Fruit fly (Drosophila melanogaster): ENCODE results near the gene Golgin104.

Golgin104 gene

DNA sequence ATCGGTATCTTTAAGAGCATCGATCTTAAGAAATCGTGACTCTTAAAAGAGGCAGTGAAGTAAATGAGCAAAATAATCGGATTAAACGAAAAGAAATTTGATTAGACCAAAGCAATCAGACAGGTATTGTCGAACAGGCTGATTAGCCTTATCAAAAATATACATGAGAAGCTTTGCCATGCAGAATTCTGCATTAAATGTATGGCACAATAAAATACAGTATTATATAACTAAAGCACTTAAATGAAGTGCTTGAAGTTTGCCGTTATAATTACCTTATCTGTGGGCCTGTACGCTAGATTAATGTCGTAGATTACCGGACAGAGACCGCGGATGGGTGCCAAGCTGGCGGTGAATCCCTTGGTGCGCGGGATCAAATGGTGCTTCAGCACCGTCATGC lies 31.3 kb upstream of the Golgin104 start:
- TF ChIP-seq insv (optimal IDR thresholded peaks at IDR 0.05) (no peak), Sin3A (optimal IDR thresholded peaks at IDR 0.05) (no peak), ttk (optimal IDR thresholded peaks at IDR 0.05) (no peak), psq (optimal IDR thresholded peaks at IDR 0.05) (no peak), Myc (optimal IDR thresholded peaks at IDR 0.05) (no peak), h (optimal IDR thresholded peaks at IDR 0.05) (no peak)

DNA sequence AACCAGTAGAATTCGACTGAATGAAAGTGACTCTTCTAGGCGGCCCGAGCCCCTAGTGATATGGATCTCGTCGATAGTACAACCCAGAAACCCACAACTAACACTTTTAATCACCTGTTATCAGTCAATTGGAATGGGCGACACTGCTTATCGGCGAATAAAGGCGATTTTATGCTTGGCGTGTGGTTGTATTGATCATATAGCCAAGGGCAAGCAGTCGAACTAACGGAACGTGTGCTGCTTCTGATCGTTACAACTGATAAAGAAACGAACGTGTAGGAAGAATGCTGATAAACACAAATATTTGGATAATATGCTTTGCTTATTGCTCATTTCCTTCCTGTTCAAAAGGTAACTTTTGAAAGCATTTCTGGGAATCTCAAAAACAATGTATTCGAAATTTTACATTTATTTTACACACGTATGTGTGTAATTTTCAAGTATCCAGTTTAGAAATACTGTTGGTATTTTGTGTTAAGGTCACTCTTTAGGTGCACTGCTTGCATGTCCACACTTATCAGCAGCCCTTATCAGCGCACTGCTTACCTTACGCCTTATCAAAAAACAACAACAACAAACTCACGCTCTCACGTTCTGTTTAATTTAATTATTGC lies 29.5 kb upstream of the Golgin104 start, which contains the start of gene Agpat4:
Gene Agpat4, minus strand, starts transcription at position 387 of the 614 bp plus-strand sequence.
- TF ChIP-seq Myc (optimal IDR thresholded peaks at IDR 0.05) (no peak), Sin3A (optimal IDR thresholded peaks at IDR 0.05) (no peak), ttk (optimal IDR thresholded peaks at IDR 0.05) (no peak), psq (optimal IDR thresholded peaks at IDR 0.05) (no peak), h (optimal IDR thresholded peaks at IDR 0.05) (no peak), insv (optimal IDR thresholded peaks at IDR 0.05) (no peak)

DNA sequence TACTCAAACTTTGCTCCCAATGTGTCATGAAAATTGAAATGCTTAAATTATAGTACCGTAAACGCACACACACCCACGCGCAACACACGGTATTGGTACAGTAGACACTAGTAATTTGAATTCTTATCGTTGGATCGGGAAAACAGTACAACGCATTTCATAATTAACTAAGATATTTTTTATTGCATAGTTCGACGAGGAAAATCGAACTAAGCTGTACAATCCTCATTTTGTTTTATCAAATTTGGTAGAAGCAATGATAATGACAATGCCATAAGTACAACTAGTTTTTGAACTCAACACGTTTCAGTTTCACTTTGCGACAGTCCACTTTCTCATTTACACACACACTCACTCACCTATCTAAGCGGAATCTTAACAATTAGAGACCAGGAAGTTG lies 29.0 kb upstream of the Golgin104 start:
- no peak for TF ChIP-seq h (optimal IDR thresholded peaks at IDR 0.05)
- TF ChIP-seq Myc (optimal IDR thresholded peaks at IDR 0.05), result no peak
- no peak for TF ChIP-seq ttk (optimal IDR thresholded peaks at IDR 0.05)
- TF ChIP-seq Sin3A (optimal IDR thresholded peaks at IDR 0.05), result no peak
- no peak for TF ChIP-seq psq (optimal IDR thresholded peaks at IDR 0.05)
- no peak for TF ChIP-seq insv (optimal IDR thresholded peaks at IDR 0.05)

DNA sequence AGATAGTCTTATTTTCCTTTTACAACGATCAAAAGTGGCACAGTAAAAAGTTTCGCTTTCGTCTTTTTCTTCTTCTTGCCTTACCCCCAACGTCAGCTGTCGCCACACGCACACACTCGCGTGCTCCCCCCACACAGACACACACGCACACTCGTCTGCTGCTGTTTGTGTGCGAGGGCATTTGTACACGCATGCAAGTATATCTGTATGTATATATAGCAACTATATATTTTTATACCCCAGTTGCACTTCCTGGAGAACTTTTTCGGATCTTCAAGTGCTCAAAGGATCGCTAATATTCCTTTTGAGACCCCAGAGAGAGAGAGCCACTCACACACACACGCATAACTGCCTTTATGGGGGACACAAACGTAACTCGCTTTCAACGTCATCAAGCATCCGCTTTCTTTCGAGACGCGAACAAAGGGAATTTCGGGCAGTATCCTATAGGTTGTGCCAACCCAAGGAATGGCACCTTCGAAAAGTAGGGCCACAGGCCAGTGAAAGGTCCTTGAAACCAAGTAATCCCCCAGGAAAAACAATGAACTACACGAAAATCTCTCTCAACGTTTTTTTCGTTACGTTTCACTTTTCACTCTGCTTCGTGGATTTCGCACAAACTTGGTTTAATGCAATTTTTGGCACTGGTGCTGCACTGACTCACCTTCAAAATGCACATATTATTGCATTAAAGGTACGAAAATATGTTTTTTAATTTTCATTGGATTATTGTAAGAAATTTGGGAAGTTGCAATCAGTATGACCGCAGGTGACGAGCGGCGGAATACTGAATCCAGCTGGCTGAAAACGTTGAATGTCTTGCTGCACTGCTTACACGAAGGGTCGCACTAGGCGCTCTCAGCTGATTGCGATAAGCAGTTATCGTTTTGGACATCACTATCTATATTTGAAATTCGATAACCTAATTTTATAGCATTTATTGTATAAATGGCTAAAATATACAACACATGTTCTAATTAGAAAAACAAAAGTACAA lies 26.3 kb upstream of the Golgin104 start, which contains the start of gene roq:
Gene roq, minus strand, starts transcription at position 799 of the 997 bp plus-strand sequence.
- no peak for TF ChIP-seq Myc (optimal IDR thresholded peaks at IDR 0.05)
- no peak for TF ChIP-seq h (optimal IDR thresholded peaks at IDR 0.05)
- no peak for TF ChIP-seq insv (optimal IDR thresholded peaks at IDR 0.05)
- TF ChIP-seq psq (optimal IDR thresholded peaks at IDR 0.05), result no peak
- TF ChIP-seq ttk (optimal IDR thresholded peaks at IDR 0.05), result no peak
- TF ChIP-seq Sin3A (optimal IDR thresholded peaks at IDR 0.05), result no peak

DNA sequence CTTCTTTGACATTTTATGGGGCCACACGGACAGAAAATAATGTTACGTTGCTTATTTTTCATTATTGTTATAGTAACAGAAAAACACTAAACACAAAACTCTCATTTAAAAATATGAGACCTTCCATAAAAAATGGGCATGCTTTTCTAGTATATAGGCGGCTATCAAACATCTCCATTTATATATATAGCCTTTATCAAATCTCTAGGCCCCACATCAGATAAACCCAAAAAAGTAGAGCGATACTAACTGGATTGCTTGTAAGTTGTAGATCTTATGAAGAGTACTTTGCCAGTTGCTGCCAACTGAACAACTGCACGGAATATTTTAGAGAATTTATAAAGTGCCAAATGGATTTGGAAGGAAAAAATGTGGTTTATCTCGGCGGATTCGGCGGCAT lies 17.8 kb upstream of the Golgin104 start, which contains the start of gene CG18814:
Gene CG18814, plus strand, starts transcription at position 301 of the 400 bp plus-strand sequence.
- TF ChIP-seq insv (optimal IDR thresholded peaks at IDR 0.05) (no peak), psq (optimal IDR thresholded peaks at IDR 0.05) (no peak)

DNA sequence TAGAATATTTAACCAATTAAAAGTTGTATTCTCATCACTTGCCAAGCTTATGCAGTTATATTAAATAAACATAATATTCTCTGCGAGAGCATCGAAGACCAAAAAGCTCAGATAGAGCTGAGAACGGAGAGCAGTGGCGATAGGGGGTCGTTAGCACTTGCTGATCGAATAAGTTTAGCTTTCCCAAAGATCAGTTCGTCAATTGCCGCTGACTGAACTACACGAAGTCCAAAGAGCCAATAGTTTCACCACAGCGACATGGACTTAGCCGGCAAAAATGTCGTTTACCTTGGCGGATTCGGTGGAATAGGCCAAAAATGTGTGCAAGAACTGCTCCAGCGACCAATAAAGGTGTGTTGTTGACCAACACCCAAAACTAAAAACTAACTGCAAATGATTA lies 16.4 kb upstream of the Golgin104 start, which contains the start of gene CG4842:
Gene CG4842, plus strand, starts transcription at position 191 of the 400 bp plus-strand sequence.
- TF ChIP-seq h (optimal IDR thresholded peaks at IDR 0.05), result no peak
- no peak for TF ChIP-seq psq (optimal IDR thresholded peaks at IDR 0.05)
- TF ChIP-seq Sin3A (optimal IDR thresholded peaks at IDR 0.05), result no peak
- no peak for TF ChIP-seq ttk (optimal IDR thresholded peaks at IDR 0.05)
- no peak for TF ChIP-seq insv (optimal IDR thresholded peaks at IDR 0.05)
- no peak for TF ChIP-seq Myc (optimal IDR thresholded peaks at IDR 0.05)

DNA sequence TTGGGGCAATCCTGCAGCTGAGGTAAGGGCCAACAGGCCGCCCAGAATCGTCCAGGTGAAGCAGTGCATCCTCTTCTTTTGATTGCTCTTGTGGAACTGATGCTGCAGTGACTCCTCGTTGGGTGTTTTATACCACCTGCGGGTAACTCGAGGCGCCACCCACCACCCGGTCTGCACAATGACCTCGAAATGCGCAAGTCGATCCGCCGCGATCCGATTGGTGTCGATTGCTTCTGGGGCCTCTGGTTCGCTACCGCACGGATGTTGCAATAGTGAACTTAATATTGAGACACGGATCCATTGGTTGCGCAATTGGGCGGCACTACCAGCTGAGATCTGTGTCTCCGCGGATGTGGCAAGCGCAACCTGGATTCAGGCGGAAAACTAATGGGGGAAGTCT lies 15.5 kb upstream of the Golgin104 start, which contains the start of gene Cpr72Ec:
Gene Cpr72Ec, minus strand, starts transcription at position 101 of the 400 bp plus-strand sequence.
- no peak for TF ChIP-seq psq (optimal IDR thresholded peaks at IDR 0.05)
- TF ChIP-seq ttk (optimal IDR thresholded peaks at IDR 0.05), result no peak
- TF ChIP-seq h (optimal IDR thresholded peaks at IDR 0.05), result no peak
- no peak for TF ChIP-seq Myc (optimal IDR thresholded peaks at IDR 0.05)
- no peak for TF ChIP-seq Sin3A (optimal IDR thresholded peaks at IDR 0.05)
- TF ChIP-seq insv (optimal IDR thresholded peaks at IDR 0.05), result no peak

DNA sequence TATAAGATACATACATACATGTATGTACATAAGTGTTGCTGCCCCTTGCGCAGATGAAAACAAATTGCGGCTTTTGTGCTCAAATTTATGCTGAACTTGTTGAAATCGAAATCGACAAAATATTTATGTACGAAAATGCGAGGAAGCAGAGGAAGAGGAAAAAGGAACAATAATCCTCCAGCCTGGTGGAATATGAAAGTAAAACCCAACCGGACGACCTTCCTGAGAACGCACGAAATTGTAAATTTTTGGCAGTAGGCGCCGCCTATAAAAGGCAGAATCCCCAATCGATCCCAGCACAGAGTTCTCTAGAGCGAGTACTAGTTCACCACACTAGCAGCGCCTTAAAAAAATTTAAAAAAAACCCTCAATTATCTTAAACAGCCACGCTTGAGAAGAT lies 12.8 kb upstream of the Golgin104 start, which contains the start of gene Cpr72Eb:
Gene Cpr72Eb, plus strand, starts transcription at position 301 of the 400 bp plus-strand sequence.
- TF ChIP-seq Myc (optimal IDR thresholded peaks at IDR 0.05), result no peak

DNA sequence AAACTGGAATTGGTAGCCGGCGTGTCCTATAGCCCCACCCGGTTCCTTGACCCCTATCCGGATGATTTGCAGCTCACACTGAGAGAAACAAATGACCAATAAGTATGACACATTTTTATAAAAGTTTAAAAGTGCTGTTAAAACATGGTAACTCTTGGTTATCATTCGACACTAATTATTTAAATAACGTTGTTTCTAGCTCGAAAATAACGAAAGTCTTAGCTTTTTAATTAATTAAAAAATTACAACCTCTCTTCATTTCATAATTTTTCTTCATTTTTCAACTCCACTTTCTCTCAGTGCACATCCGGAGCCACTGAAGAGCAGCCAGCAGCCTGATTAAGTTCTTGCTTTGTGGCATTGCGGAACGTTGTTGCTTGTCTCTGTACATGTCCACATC lies 12.4 kb upstream of the Golgin104 start:
- TF ChIP-seq h (optimal IDR thresholded peaks at IDR 0.05) (no peak), insv (optimal IDR thresholded peaks at IDR 0.05) (no peak), Myc (optimal IDR thresholded peaks at IDR 0.05) (no peak), Sin3A (optimal IDR thresholded peaks at IDR 0.05) (no peak), ttk (optimal IDR thresholded peaks at IDR 0.05) (no peak), psq (optimal IDR thresholded peaks at IDR 0.05) (no peak)

DNA sequence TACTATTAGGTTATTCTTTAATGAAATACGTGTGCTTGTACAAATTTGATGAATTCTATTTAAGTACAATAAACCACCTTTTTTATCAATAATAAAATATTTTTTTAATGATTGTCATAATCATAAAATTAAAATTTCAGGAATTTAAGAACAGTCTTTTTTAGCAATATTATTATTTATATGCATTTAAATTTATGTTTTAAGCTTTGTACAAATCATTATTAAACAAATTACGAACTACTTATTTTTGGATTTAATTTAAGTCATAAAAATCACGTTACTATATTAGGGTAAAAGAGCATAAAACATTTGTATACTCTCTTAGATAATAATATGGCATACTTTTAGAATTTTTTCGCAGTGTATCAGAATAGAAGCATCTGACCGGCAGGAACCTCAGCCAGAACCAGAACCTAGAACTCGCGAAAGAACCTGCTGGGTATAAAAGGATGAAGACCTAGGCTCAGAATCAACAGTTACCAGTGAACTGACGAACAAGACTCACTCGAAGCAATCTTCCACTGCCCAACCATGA lies 10.4 kb upstream of the Golgin104 start, which contains the start of gene Cpr72Ea:
Gene Cpr72Ea, plus strand, starts transcription at position 485 of the 535 bp plus-strand sequence.
- TF ChIP-seq h (optimal IDR thresholded peaks at IDR 0.05) (no peak), Myc (optimal IDR thresholded peaks at IDR 0.05) (no peak), insv (optimal IDR thresholded peaks at IDR 0.05) (no peak), psq (optimal IDR thresholded peaks at IDR 0.05) (no peak), Sin3A (optimal IDR thresholded peaks at IDR 0.05) (no peak), ttk (optimal IDR thresholded peaks at IDR 0.05) (no peak)

DNA sequence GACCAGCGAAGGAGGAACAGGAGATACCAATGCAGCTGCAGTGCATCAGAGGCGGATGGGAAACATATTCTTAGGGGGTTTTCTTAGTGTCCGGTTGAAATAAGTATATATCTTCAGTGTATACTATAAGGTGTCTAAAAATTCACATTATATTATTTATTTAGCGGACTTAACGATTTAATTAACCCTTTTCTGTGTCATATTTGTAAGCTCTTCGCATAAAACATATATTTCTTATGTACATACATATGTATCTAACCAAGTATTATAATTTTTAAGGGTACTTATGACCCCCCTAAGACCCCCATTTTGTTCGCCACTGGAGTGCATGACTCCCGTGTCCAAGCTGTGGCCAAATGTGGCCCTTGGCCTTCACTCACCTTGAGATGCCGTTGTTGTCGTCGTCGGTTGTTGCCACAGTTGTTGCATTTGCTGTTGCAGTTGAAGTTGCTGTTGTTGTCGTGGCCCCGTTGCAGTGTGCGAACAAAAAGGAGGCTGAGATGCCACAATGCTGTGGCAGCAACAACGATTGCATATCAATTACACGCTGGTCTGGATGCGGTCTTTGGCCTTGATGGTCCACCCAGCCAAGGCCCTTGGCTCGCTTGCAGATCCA lies 9.6 kb upstream of the Golgin104 start:
- TF ChIP-seq Sin3A (optimal IDR thresholded peaks at IDR 0.05) (no peak), psq (optimal IDR thresholded peaks at IDR 0.05) (no peak), Myc (optimal IDR thresholded peaks at IDR 0.05) (no peak), insv (optimal IDR thresholded peaks at IDR 0.05) (no peak), ttk (optimal IDR thresholded peaks at IDR 0.05) (no peak), h (optimal IDR thresholded peaks at IDR 0.05) (no peak)

All from Kc167 (cell line).